Fruit fly (Drosophila melanogaster) whole organism, pupa: ENCODE results near the gene CG6283.

Experiments used
- CG15710 ChIP-seq: fragments of 200-800 bp; sonication (Bioruptor generic); optimal IDR thresholded peaks from 2 replicates; lab custom pipeline; 2018; ENCODE audit warnings: missing biosample characterization, mild to moderate bottlenecking, missing genetic modification characterization, moderate library complexity
- CG32121 ChIP-seq: fragments of 200-800 bp; sonication (Bioruptor generic); IDR thresholded peaks from 2 replicates; pipeline ENCODE4 v1.3.6; 2022; ENCODE audit warnings: missing biosample characterization, missing genetic modification characterization
- CG8159 ChIP-seq: fragments of 200-800 bp; sonication (Bioruptor generic); optimal IDR thresholded peaks from 3 replicates; lab custom pipeline; 2018; ENCODE audit warnings: missing biosample characterization, mild to moderate bottlenecking, missing genetic modification characterization, moderate library complexity
- CG8301 ChIP-seq: fragments of 200-800 bp; sonication (Bioruptor generic); optimal IDR thresholded peaks from 2 replicates; lab custom pipeline; 2018; ENCODE audit warnings: missing biosample characterization, mild to moderate bottlenecking, missing genetic modification characterization
- CG9948 ChIP-seq: fragments of 200-800 bp; sonication (Bioruptor generic); optimal IDR thresholded peaks from 2 replicates; lab custom pipeline; 2018; ENCODE audit warnings: missing biosample characterization, mild to moderate bottlenecking, missing genetic modification characterization, moderate library complexity
- EcR ChIP-seq: fragments of 200-800 bp; sonication (Bioruptor generic); optimal IDR thresholded peaks from 3 replicates; lab custom pipeline; 2019; ENCODE audit warnings: missing biosample characterization, missing genetic modification characterization, mild to moderate bottlenecking, moderate library complexity, missing genetic modification reagents
- Pif1A ChIP-seq: fragments of 200-800 bp; sonication (Bioruptor generic); optimal IDR thresholded peaks from 3 replicates; lab custom pipeline; 2016; ENCODE audit warnings: missing biosample characterization, missing genetic modification characterization
- Pif1B ChIP-seq: fragments of 200-800 bp; sonication (Bioruptor generic); optimal IDR thresholded peaks from 3 replicates; lab custom pipeline; 2016; ENCODE audit warnings: missing biosample characterization, missing genetic modification characterization
- fd96Ca ChIP-seq: fragments of 200-800 bp; sonication (Bioruptor generic); IDR thresholded peaks from 3 replicates; pipeline ENCODE4 v1.3.6; 2022; ENCODE audit warnings: missing biosample characterization, missing genetic modification characterization
- gl ChIP-seq: fragments of 200-800 bp; sonication (Bioruptor generic); optimal IDR thresholded peaks from 2 replicates; lab custom pipeline; 2018; ENCODE audit warnings: missing biosample characterization, mild to moderate bottlenecking, missing genetic modification characterization

- TF ChIP-seq CG32121 (GFP tag; lab: Robert Waterston, UW) (no peak), fd96Ca (GFP tag; lab: Robert Waterston, UW) (no peak), CG8301 (tag; lab: Kevin White, UChicago) (no peak), Pif1B (GFP tag; lab: Kevin White, UChicago) (no peak), Pif1A (GFP tag; lab: Kevin White, UChicago) (no peak), CG9948 (tag; lab: Kevin White, UChicago) (no peak), gl (no peak), EcR (GFP tag; lab: Kevin White, UChicago) (no peak), CG8159 (tag; lab: Kevin White, UChicago) (no peak), CG15710 (tag; lab: Kevin White, UChicago) (no peak)
Measured at dm6 chr3R:27023117-27023516, 1.9 kb upstream of the CG6283 start, which contains the start of gene CG6277.
